Worm (Caenorhabditis elegans) whole organism, L4 larva: ENCODE data around the gene F32D8.5.
"Not testable (repeated sequence)": the region's sequence is repeated elsewhere in the genome, so short reads cannot be mapped to it uniquely, and the experiment has no call there.

ENCODE experiments used
- D1046.2 ChIP-seq: fragments of 200-800 bp; sonication (Bioruptor generic); IDR thresholded peaks from 2 replicates; pipeline ENCODE4 v1.3.6; 2022; ENCODE audit warnings: missing genetic modification characterization, missing compliant biosample characterization
- F10B5.3 ChIP-seq: sonication (generic microtip); optimal IDR thresholded peaks from 2 replicates; lab custom pipeline; 2016; ENCODE audit warnings: mild to moderate bottlenecking, missing genetic modification characterization, missing compliant biosample characterization
- F44E2.7 ChIP-seq: fragments of 200-800 bp; sonication (Bioruptor generic); IDR thresholded peaks from 2 replicates; pipeline ENCODE4 v2.1.2; 2022; ENCODE audit warnings: missing genetic modification characterization, missing compliant biosample characterization
- Y48G9A.11 ChIP-seq: fragments of 200-800 bp; sonication (Bioruptor generic); IDR thresholded peaks from 2 replicates; pipeline ENCODE4 v1.3.6; 2022; ENCODE audit warnings: missing genetic modification reagents, missing genetic modification characterization, missing compliant biosample characterization
- Y75B8A.6 ChIP-seq: fragments of 200-800 bp; sonication (Bioruptor generic); IDR thresholded peaks from 2 replicates; pipeline ENCODE4 v1.3.6; 2022; ENCODE audit warnings: missing genetic modification reagents, missing genetic modification characterization, missing compliant biosample characterization
- ZK337.2 ChIP-seq: fragments of 200-800 bp; sonication (Bioruptor generic); IDR thresholded peaks from 2 replicates; pipeline ENCODE4 v1.3.6; 2022; ENCODE audit warnings: missing genetic modification reagents, missing genetic modification characterization, missing compliant biosample characterization
- ama-1 ChIP-seq: fragments of 150-350 bp; optimal IDR thresholded peaks from 2 replicates; lab custom pipeline; 2014; ENCODE audit warnings: inconsistent platforms, mixed read lengths
- ceh-20 ChIP-seq: fragments of 200-800 bp; sonication (Bioruptor generic); IDR thresholded peaks from 2 replicates; pipeline ENCODE4 v1.3.6; 2022; ENCODE audit warnings: missing genetic modification reagents, missing genetic modification characterization, missing compliant biosample characterization
- ceh-28 ChIP-seq: fragments of 150-350 bp; optimal IDR thresholded peaks from 2 replicates; lab custom pipeline; 2014; ENCODE audit warnings: missing biosample characterization, missing genetic modification reagents, missing genetic modification characterization
- ceh-32 ChIP-seq: sonication (generic microtip); optimal IDR thresholded peaks from 2 replicates; lab custom pipeline; 2016; ENCODE audit warnings: mild to moderate bottlenecking, missing genetic modification characterization, missing compliant biosample characterization; ENCODE audit not compliant: poor library complexity
- ceh-44 ChIP-seq: fragments of 200-800 bp; sonication (Bioruptor generic); IDR thresholded peaks from 2 replicates; pipeline ENCODE4 v1.3.6; 2022; ENCODE audit warnings: missing genetic modification reagents, missing genetic modification characterization, missing compliant biosample characterization
- ceh-62 ChIP-seq: sonication (generic microtip); optimal IDR thresholded peaks from 2 replicates; lab custom pipeline; 2017; ENCODE audit warnings: missing biosample characterization, missing genetic modification characterization
- ceh-82 ChIP-seq: sonication (generic microtip); optimal IDR thresholded peaks from 2 replicates; lab custom pipeline; 2017; ENCODE audit warnings: missing biosample characterization, missing genetic modification characterization
- daf-12 ChIP-seq: fragments of 150-350 bp; optimal IDR thresholded peaks from 2 replicates; lab custom pipeline; 2014; ENCODE audit warnings: missing biosample characterization, missing genetic modification reagents, missing genetic modification characterization
- dmd-6 ChIP-seq: fragments of 200-800 bp; sonication (Bioruptor generic); IDR thresholded peaks from 2 replicates; pipeline ENCODE4 v1.3.6; 2022; ENCODE audit warnings: missing genetic modification reagents, missing genetic modification characterization, missing compliant biosample characterization
- dmd-8 ChIP-seq: fragments of 200-800 bp; sonication (Bioruptor generic); IDR thresholded peaks from 2 replicates; pipeline ENCODE4 v1.3.6; 2022; ENCODE audit warnings: missing genetic modification characterization, missing compliant biosample characterization
- dmd-9 ChIP-seq: fragments of 200-800 bp; sonication (Bioruptor generic); IDR thresholded peaks from 2 replicates; pipeline ENCODE4 v1.3.6; 2022; ENCODE audit warnings: missing genetic modification reagents, missing genetic modification characterization, missing compliant biosample characterization
- duxl-1 ChIP-seq: sonication (generic microtip); optimal IDR thresholded peaks from 2 replicates; lab custom pipeline; 2016; ENCODE audit warnings: mild to moderate bottlenecking, missing genetic modification characterization, moderate library complexity, missing compliant biosample characterization; ENCODE audit not compliant: poor library complexity
- egl-27 ChIP-seq: sonication (generic microtip); optimal IDR thresholded peaks from 3 replicates; lab custom pipeline; 2017; ENCODE audit warnings: missing biosample characterization, missing genetic modification reagents, missing genetic modification characterization
- egl-43 ChIP-seq: fragments of 200-800 bp; sonication (Bioruptor generic); IDR thresholded peaks from 2 replicates; pipeline ENCODE4 v1.3.6; 2022; ENCODE audit warnings: missing genetic modification reagents, missing genetic modification characterization, missing compliant biosample characterization
- fos-1 ChIP-seq: fragments of 150-350 bp; optimal IDR thresholded peaks from 2 replicates; lab custom pipeline; 2014; ENCODE audit warnings: missing biosample characterization, missing genetic modification characterization
- hif-1 ChIP-seq, 2 experiments: sonication (generic microtip); optimal IDR thresholded peaks; 2 replicates each; lab custom pipeline; 2016 to 2017; ENCODE audit warnings: missing compliant biosample characterization in 2 of 2, missing genetic modification characterization in 2 of 2, missing genetic modification reagents in 2 of 2, missing genotype in 2 of 2, mild to moderate bottlenecking in 1 of 2
- hmg-1.1 ChIP-seq: fragments of 200-800 bp; sonication (Bioruptor generic); IDR thresholded peaks from 2 replicates; pipeline ENCODE4 v1.3.6; 2022; ENCODE audit warnings: missing genetic modification reagents, missing genetic modification characterization, missing compliant biosample characterization
- jun-1 ChIP-seq: fragments of 150-350 bp; optimal IDR thresholded peaks from 2 replicates; lab custom pipeline; 2014; ENCODE audit warnings: missing biosample characterization, missing genetic modification reagents, missing genetic modification characterization
- lim-7 ChIP-seq: fragments of 200-800 bp; sonication (Bioruptor generic); IDR thresholded peaks from 2 replicates; pipeline ENCODE4 v1.3.6; 2022; ENCODE audit warnings: missing genetic modification characterization, missing compliant biosample characterization
- lin-13 ChIP-seq: fragments of 150-350 bp; optimal IDR thresholded peaks from 2 replicates; lab custom pipeline; 2014; ENCODE audit warnings: missing biosample characterization, missing genetic modification reagents, missing genetic modification characterization
- lin-15B ChIP-seq: fragments of 150-350 bp; sonication (generic microtip); optimal IDR thresholded peaks from 3 replicates; lab custom pipeline; 2014; ENCODE audit warnings: missing biosample characterization, missing genetic modification characterization
- mdl-1 ChIP-seq, 2 experiments: fragments of 150-350 bp in 1 of 2; sonication (generic microtip) in 1 of 2; optimal IDR thresholded peaks; 2 replicates each; lab custom pipeline; 2014 to 2017; ENCODE audit warnings: missing biosample characterization in 2 of 2, missing genetic modification characterization in 2 of 2
- mdt-29 ChIP-seq: fragments of 200-800 bp; sonication (Bioruptor generic); IDR thresholded peaks from 2 replicates; pipeline ENCODE4 v1.3.6; 2022; ENCODE audit warnings: missing genetic modification reagents, missing genetic modification characterization, missing compliant biosample characterization
- mep-1 ChIP-seq: fragments of 150-350 bp; sonication (generic microtip); optimal IDR thresholded peaks from 3 replicates; lab custom pipeline; 2014; ENCODE audit warnings: missing biosample characterization, missing genetic modification characterization
- mxl-2 ChIP-seq: fragments of 200-800 bp; sonication (Bioruptor generic); conservative IDR thresholded peaks from 2 replicates; pipeline ENCODE4 v1.3.6; 2022; ENCODE audit warnings: missing genetic modification reagents, missing genetic modification characterization, missing compliant biosample characterization
- mxl-3 ChIP-seq: fragments of 200-800 bp; sonication (Bioruptor generic); optimal IDR thresholded peaks from 2 replicates; lab custom pipeline; 2018; ENCODE audit warnings: mild to moderate bottlenecking, missing genetic modification characterization, missing compliant biosample characterization
- nhr-102 ChIP-seq: sonication (generic microtip); optimal IDR thresholded peaks from 2 replicates; lab custom pipeline; 2016; ENCODE audit warnings: mild to moderate bottlenecking, missing genetic modification characterization, moderate library complexity, missing compliant biosample characterization
- nhr-237 ChIP-seq: sonication (generic microtip); optimal IDR thresholded peaks from 2 replicates; lab custom pipeline; 2017; ENCODE audit warnings: missing biosample characterization, missing genetic modification characterization
- nhr-41 ChIP-seq: fragments of 200-800 bp; sonication (Bioruptor generic); IDR thresholded peaks from 2 replicates; pipeline ENCODE4 v1.3.6; 2022; ENCODE audit warnings: missing genetic modification reagents, missing genetic modification characterization, missing compliant biosample characterization
- pha-4 ChIP-seq, 2 experiments: fragments of 150-350 bp in 1 of 2; fragments of 200-800 bp in 1 of 2; sonication (Bioruptor generic) in 1 of 2; IDR thresholded peaks in 1 of 2; optimal IDR thresholded peaks in 1 of 2; 2 replicates each; pipeline versions ENCODE4 v1.3.6 to Lab custom; 2014 to 2022; ENCODE audit warnings: missing genetic modification characterization in 2 of 2, missing genetic modification reagents in 2 of 2, missing biosample characterization in 1 of 2, missing compliant biosample characterization in 1 of 2
- saeg-2 ChIP-seq: fragments of 200-800 bp; sonication (Bioruptor generic); IDR thresholded peaks from 2 replicates; pipeline ENCODE4 v1.3.6; 2022; ENCODE audit warnings: missing genetic modification reagents, missing genetic modification characterization, missing compliant biosample characterization
- sdz-12 ChIP-seq: fragments of 200-800 bp; sonication (Bioruptor generic); optimal IDR thresholded peaks from 2 replicates; lab custom pipeline; 2018; ENCODE audit warnings: mild to moderate bottlenecking, missing genetic modification characterization, missing compliant biosample characterization
- set-16 ChIP-seq: fragments of 200-800 bp; sonication (Bioruptor generic); IDR thresholded peaks from 2 replicates; pipeline ENCODE4 v1.3.6; 2022; ENCODE audit warnings: missing genetic modification reagents, missing genetic modification characterization, missing compliant biosample characterization
- snpc-1.2 ChIP-seq: fragments of 200-800 bp; sonication (Bioruptor generic); IDR thresholded peaks from 2 replicates; pipeline ENCODE4 v1.3.6; 2022; ENCODE audit warnings: missing genetic modification reagents, missing genetic modification characterization, missing compliant biosample characterization
- spr-1 ChIP-seq: sonication (generic microtip); optimal IDR thresholded peaks from 2 replicates; lab custom pipeline; 2016; ENCODE audit warnings: mild to moderate bottlenecking, missing genetic modification characterization, missing compliant biosample characterization
- tra-1 ChIP-seq: fragments of 200-800 bp; sonication (Bioruptor generic); IDR thresholded peaks from 2 replicates; pipeline ENCODE4 v1.3.6; 2022; ENCODE audit warnings: missing genetic modification reagents, missing genetic modification characterization, missing compliant biosample characterization
- unc-62 ChIP-seq, 3 experiments: fragments of 150-350 bp in 1 of 3; sonication (generic microtip); optimal IDR thresholded peaks in 2 of 3; peaks in 1 of 3; 1 replicate in 1 of 3; 2 replicates in 2 of 3; lab custom pipeline; 2014 to 2017; ENCODE audit warnings: missing biosample characterization in 3 of 3, missing genetic modification characterization in 3 of 3, missing genetic modification reagents in 3 of 3, missing genotype in 1 of 3
- vab-7 ChIP-seq: fragments of 200-800 bp; sonication (Bioruptor generic); IDR thresholded peaks from 2 replicates; pipeline ENCODE4 v1.3.6; 2022; ENCODE audit warnings: missing genetic modification reagents, missing genetic modification characterization, missing compliant biosample characterization
- zfp-2 ChIP-seq: sonication (generic microtip); optimal IDR thresholded peaks from 2 replicates; lab custom pipeline; 2016; ENCODE audit warnings: mild to moderate bottlenecking, missing genetic modification characterization, missing compliant biosample characterization
- ztf-11 ChIP-seq: fragments of 150-350 bp; optimal IDR thresholded peaks from 2 replicates; lab custom pipeline; 2014; ENCODE audit warnings: missing biosample characterization, missing genetic modification characterization
- ztf-7 ChIP-seq: fragments of 150-350 bp; optimal IDR thresholded peaks from 2 replicates; lab custom pipeline; 2014; ENCODE audit warnings: missing biosample characterization, missing genetic modification characterization

The F32D8.5 gene

DNA sequence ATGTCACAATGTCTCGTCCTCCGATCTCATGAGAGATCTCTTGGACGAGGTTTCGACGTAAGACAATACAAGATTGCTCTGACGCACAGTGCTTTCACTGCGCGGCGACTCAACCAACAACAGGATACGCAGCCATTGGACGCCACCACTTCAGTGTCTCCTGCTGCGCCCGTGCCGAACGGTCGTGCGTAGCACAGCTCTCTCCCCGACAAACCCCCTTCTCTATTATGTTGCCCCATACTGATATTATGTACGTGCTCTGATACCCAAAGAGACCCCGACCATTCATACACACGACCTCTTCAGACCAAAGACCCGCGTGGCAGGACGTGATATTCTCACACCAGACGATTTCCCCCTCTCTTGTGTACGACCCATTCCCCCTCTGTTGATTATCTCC, 28.3 kb upstream of the F32D8.5 start:
- TF ChIP-seq nhr-41: 0 out of 2 replicates have a peak, but pooled peaks have one; percentile 27
- peak; percentile 79 for TF ChIP-seq egl-43 (GFP tag; lab: Robert Waterston, UW)
- TF ChIP-seq set-16 (GFP tag; lab: Robert Waterston, UW): peak; percentile 49
- TF ChIP-seq dmd-6 (GFP tag; lab: Robert Waterston, UW): 0 out of 2 replicates have a peak, but pooled peaks have one; percentile 5
- peak; percentile 18; the same call in 1 of the 2 replicates for TF ChIP-seq hmg-1.1 (GFP tag; lab: Robert Waterston, UW)
- peak in 1 of 2 experiments; percentile 23 for TF ChIP-seq unc-62 (GFP tag; optimal IDR thresholded peaks at IDR 0.05 in 1 of 2; lab: Kevin White, UChicago)
- TF ChIP-seq unc-62, pha-4 (tag; optimal IDR thresholded peaks at IDR 0.05; lab: Kevin White, UChicago): not testable (repeated sequence)
- peak; percentile 77 for TF ChIP-seq dmd-8 (GFP tag; lab: Robert Waterston, UW)
- 0 out of 2 replicates have a peak, but pooled peaks have one; percentile 35 for TF ChIP-seq ceh-20 (GFP tag; lab: Robert Waterston, UW)
- TF ChIP-seq D1046.2: peak; percentile 45; the same call in 1 of the 2 replicates
- TF ChIP-seq saeg-2 (GFP tag; lab: Robert Waterston, UW): peak; percentile 48; the same call in 1 of the 2 replicates
- TF ChIP-seq dmd-9: 0 out of 2 replicates have a peak, but pooled peaks have one; percentile 41
- TF ChIP-seq Y48G9A.11 (GFP tag; lab: Robert Waterston, UW): 0 out of 2 replicates have a peak, but pooled peaks have one; percentile 53
- peak; percentile 33; the same call in 1 of the 2 replicates for TF ChIP-seq mdt-29 (GFP tag; lab: Robert Waterston, UW)
- TF ChIP-seq F44E2.7 (GFP tag; lab: Robert Waterston, UW): 0 out of 2 replicates have a peak, but pooled peaks have one; percentile 56
- TF ChIP-seq pha-4 (GFP tag; IDR thresholded peaks at IDR 0.05; lab: Robert Waterston, UW): 0 out of 2 replicates have a peak, but pooled peaks have one; percentile 8
- TF ChIP-seq lim-7 (GFP tag; lab: Robert Waterston, UW): peak; percentile 16; the same call in 1 of the 2 replicates

DNA sequence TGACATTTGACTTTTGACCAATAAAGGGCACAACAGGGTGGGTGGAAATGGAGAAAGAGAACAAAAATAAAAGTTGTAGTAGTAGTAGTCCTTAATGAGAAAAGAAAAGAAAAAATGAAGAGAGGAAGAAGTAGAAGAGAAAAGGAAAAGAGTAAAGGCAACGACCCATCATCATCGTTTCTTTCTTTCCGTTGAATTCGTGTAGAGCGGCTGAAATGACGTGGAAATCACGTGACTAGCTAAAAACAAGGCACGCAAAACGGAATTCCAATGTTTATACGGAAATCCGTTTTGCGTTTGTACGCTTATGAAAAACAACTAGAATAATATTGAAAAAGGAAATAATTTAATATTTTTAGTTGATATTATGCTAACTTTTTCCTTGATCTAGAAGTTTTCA, 27.0 kb upstream of the F32D8.5 start:
- TF ChIP-seq mdl-1 (tag; optimal IDR thresholded peaks at IDR 0.05; lab: Kevin White, UChicago) (peak in 1 of 2 experiments; percentile 64), nhr-102 (tag; lab: Kevin White, UChicago) (no peak), dmd-6 (GFP tag; lab: Robert Waterston, UW) (peak; percentile 42; the same call in 1 of the 2 replicates), lin-15B (tag; lab: Kevin White, UChicago) (no peak), mxl-2 (no peak), saeg-2 (GFP tag; lab: Robert Waterston, UW) (no peak), ztf-7 (tag; lab: Kevin White, UChicago) (no peak), F10B5.3 (no peak), pha-4 (GFP tag; IDR thresholded peaks at IDR 0.05; lab: Robert Waterston, UW) (0 out of 2 replicates have a peak, but pooled peaks have one; percentile 30), pha-4 (tag; optimal IDR thresholded peaks at IDR 0.05; lab: Kevin White, UChicago) (no peak), ceh-82 (tag; lab: Kevin White, UChicago) (no peak), vab-7 (GFP tag; lab: Robert Waterston, UW) (no peak), zfp-2 (no peak), Y75B8A.6 (GFP tag; lab: Robert Waterston, UW) (no peak), egl-27 (no peak), ceh-44 (GFP tag; lab: Robert Waterston, UW) (no peak), jun-1 (tag; lab: Kevin White, UChicago) (no peak), D1046.2 (no peak), spr-1 (no peak), duxl-1 (no peak), fos-1 (tag; lab: Kevin White, UChicago) (no peak), ceh-28 (tag; lab: Kevin White, UChicago) (no peak), mxl-3 (GFP tag; lab: Kevin White, UChicago) (no peak), ztf-11 (tag; lab: Kevin White, UChicago) (no peak), ceh-32 (no peak), mep-1 (no peak), hif-1 (tag; optimal IDR thresholded peaks at IDR 0.05; lab: Kevin White, UChicago) (no peak), ama-1 (lab: Kevin White, UChicago) (no peak), snpc-1.2 (no peak), daf-12 (tag; lab: Kevin White, UChicago) (no peak), ZK337.2 (no peak), lin-13 (GFP tag; lab: Kevin White, UChicago) (no peak), nhr-41 (no peak), nhr-237 (no peak), sdz-12 (no peak), tra-1 (GFP tag; lab: Robert Waterston, UW) (no peak), ceh-62 (tag; lab: Kevin White, UChicago) (no peak)
